Worm (Caenorhabditis elegans): ENCODE measurements around the gene Y82E9BL.5.

ce11 chrIII:1384092-1384491 lies 36.7 kb upstream of the Y82E9BL.5 start, which contains the start of the genes fbxa-138 and Y82E9BR.5:
- TF ChIP-seq dmd-4 (tag; optimal IDR thresholded peaks at IDR 0.05) (no peak), unc-62 (GFP tag; optimal IDR thresholded peaks at IDR 0.05) (no peak), unc-55 (GFP tag; optimal IDR thresholded peaks at IDR 0.05) (no peak), elt-1 (tag; optimal IDR thresholded peaks at IDR 0.05) (no peak), zag-1 (tag; optimal IDR thresholded peaks at IDR 0.05) (no peak), ztf-11 (tag; optimal IDR thresholded peaks at IDR 0.05) (no peak), nhr-25 (tag; optimal IDR thresholded peaks at IDR 0.05) (no peak), fos-1 (tag; optimal IDR thresholded peaks at IDR 0.05) (peak; percentile 87), snpc-4 (tag; optimal IDR thresholded peaks at IDR 0.05) (no peak), C34F6.9 (tag; optimal IDR thresholded peaks at IDR 0.05) (no peak), ztf-4 (tag; optimal IDR thresholded peaks at IDR 0.05) (no peak), nhr-11 (tag; optimal IDR thresholded peaks at IDR 0.05) (no peak)
